Worm (Caenorhabditis elegans): ENCODE measurements around the gene plpp-1.1.

ce11 chrII:3955938-3956337 lies 28.1 kb upstream of the plpp-1.1 start:
- TF ChIP-seq ztf-29 (GFP tag; IDR thresholded peaks at IDR 0.05) = no peak
- TF ChIP-seq tab-1 (GFP tag; IDR thresholded peaks at IDR 0.05) = no peak
- no peak for TF ChIP-seq med-1 (GFP tag; optimal IDR thresholded peaks at IDR 0.05; ENCODE audit: insufficient read depth)
- no peak for TF ChIP-seq ref-1 (GFP tag; conservative IDR thresholded peaks at IDR 0.05)
- no peak for TF ChIP-seq klf-2 (GFP tag; conservative IDR thresholded peaks at IDR 0.05)
- no peak for TF ChIP-seq cog-1 (tag; optimal IDR thresholded peaks at IDR 0.05)
